Fruit fly (Drosophila melanogaster): ENCODE data around the gene CG7950.

The CG7950 gene

dm6 chr3R:30061154-30061482, 4.5 kb downstream of the CG7950 start (continued):
- TF ChIP-seq Lim3 (GFP tag; IDR thresholded peaks at IDR 0.05) (peak; percentile 74), CG7372 (GFP tag; IDR thresholded peaks at IDR 0.05) (peak; percentile 76), E2f1 (GFP tag; IDR thresholded peaks at IDR 0.05) (peak; percentile 92), E2f2 (GFP tag; IDR thresholded peaks at IDR 0.05) (peak; percentile 65), br (optimal IDR thresholded peaks at IDR 0.05) (no peak), mld (GFP tag; IDR thresholded peaks at IDR 0.05; ENCODE audit: partially characterized antibody) (no peak), row (GFP tag; IDR thresholded peaks at IDR 0.05) (peak; percentile 91), CG8388 (GFP tag; optimal IDR thresholded peaks at IDR 0.05) (peak; percentile 91), ap (GFP tag; IDR thresholded peaks at IDR 0.05) (peak; percentile 92), Xrp1 (GFP tag; IDR thresholded peaks at IDR 0.05) (peak; percentile 94), CG7556 (GFP tag; optimal IDR thresholded peaks at IDR 0.05) (peak; percentile 81), CG8089 (GFP tag; optimal IDR thresholded peaks at IDR 0.05) (peak; percentile 71), gce (GFP tag; IDR thresholded peaks at IDR 0.05) (peak; percentile 83), CG8478 (optimal IDR thresholded peaks at IDR 0.05) (no peak), CG2116 (GFP tag; optimal IDR thresholded peaks at IDR 0.05) (no peak), da (GFP tag; optimal IDR thresholded peaks at IDR 0.05) (no peak), seq (GFP tag; IDR thresholded peaks at IDR 0.05) (peak; percentile 89), ftz-f1 (GFP tag; optimal IDR thresholded peaks at IDR 0.05) (no peak), Ada2b (GFP tag; IDR thresholded peaks at IDR 0.05) (peak; percentile 93), CG6765 (GFP tag; optimal IDR thresholded peaks at IDR 0.05) (peak; percentile 68), zen (tag; optimal IDR thresholded peaks at IDR 0.05) (peak; percentile 79), CG7928 (GFP tag; optimal IDR thresholded peaks at IDR 0.05) (peak; percentile 17), rib (GFP tag; IDR thresholded peaks at IDR 0.05) (peak; percentile 62; the same call in 1 of the 2 replicates), dysf (GFP tag; IDR thresholded peaks at IDR 0.05) (peak; percentile 88), sd (tag; optimal IDR thresholded peaks at IDR 0.05) (no peak), Doc2 (GFP tag; IDR thresholded peaks at IDR 0.05) (peak; percentile 56), Dbx (GFP tag; IDR thresholded peaks at IDR 0.05) (peak; percentile 64; the same call in 1 of the 3 replicates), eve (GFP tag; optimal IDR thresholded peaks at IDR 0.05) (peak in 1 of 2 experiments; percentile 76), toy (GFP tag; IDR thresholded peaks at IDR 0.05) (0 out of 2 replicates have a peak, but pooled peaks have one; percentile 36), Asciz (GFP tag; optimal IDR thresholded peaks at IDR 0.05) (peak; percentile 96), Dref (GFP tag; IDR thresholded peaks at IDR 0.05) (no peak), yki (optimal IDR thresholded peaks at IDR 0.05) (no peak), CG15269 (tag; optimal IDR thresholded peaks at IDR 0.05) (peak; percentile 78), Sox102F (GFP tag; optimal IDR thresholded peaks at IDR 0.05) (peak; percentile 88), CG12299 (tag; optimal IDR thresholded peaks at IDR 0.05) (peak; percentile 48), sim (GFP tag; IDR thresholded peaks at IDR 0.05) (peak; percentile 72; the same call in 1 of the 2 replicates), CG8281 (tag; optimal IDR thresholded peaks at IDR 0.05) (peak; percentile 67), Fer3 (tag; optimal IDR thresholded peaks at IDR 0.05) (peak; percentile 87), YL-1 (GFP tag; optimal IDR thresholded peaks at IDR 0.05) (no peak), HLH3B (GFP tag; IDR thresholded peaks at IDR 0.05) (peak; percentile 96), Sox100B (GFP tag; optimal IDR thresholded peaks at IDR 0.05) (peak; percentile 91), Dp (GFP tag; optimal IDR thresholded peaks at IDR 0.05) (no peak), pfk (GFP tag; optimal IDR thresholded peaks at IDR 0.05) (no peak), bab2 (GFP tag; optimal IDR thresholded peaks at IDR 0.05) (peak; percentile 87), CG11398 (GFP tag; optimal IDR thresholded peaks at IDR 0.05) (peak; percentile 74), HLH54F (GFP tag; optimal IDR thresholded peaks at IDR 0.05) (peak; percentile 30), CG10462 (GFP tag; optimal IDR thresholded peaks at IDR 0.05) (peak; percentile 60), CG10366 (GFP tag; IDR thresholded peaks at IDR 0.05) (peak; percentile 95), CG31365 (tag; optimal IDR thresholded peaks at IDR 0.05) (peak; percentile 63), Usf (GFP tag; optimal IDR thresholded peaks at IDR 0.05) (no peak), nmo (GFP tag; optimal IDR thresholded peaks at IDR 0.05) (peak; percentile 94), CG14710 (tag; optimal IDR thresholded peaks at IDR 0.05) (peak; percentile 90), usp (GFP tag; optimal IDR thresholded peaks at IDR 0.05) (no peak)
